Worm (Caenorhabditis elegans) whole organism, L4 larva: ENCODE results near the gene C49F5.5.

Experiments used
- aha-1 ChIP-seq: fragments of 150-350 bp; peaks from one replicate; lab custom pipeline; 2014; ENCODE audit warnings: missing biosample characterization, missing genetic modification characterization
- arid-1 ChIP-seq: fragments of 200-800 bp; sonication (Bioruptor generic); conservative IDR thresholded peaks from 2 replicates; pipeline ENCODE4 v1.3.6; 2022; ENCODE audit warnings: missing genetic modification reagents, missing genetic modification characterization, missing compliant biosample characterization
- ceh-20 ChIP-seq: fragments of 200-800 bp; sonication (Bioruptor generic); IDR thresholded peaks from 2 replicates; pipeline ENCODE4 v1.3.6; 2022; ENCODE audit warnings: missing genetic modification reagents, missing genetic modification characterization, missing compliant biosample characterization
- ceh-28 ChIP-seq: fragments of 150-350 bp; optimal IDR thresholded peaks from 2 replicates; lab custom pipeline; 2014; ENCODE audit warnings: missing biosample characterization, missing genetic modification reagents, missing genetic modification characterization
- ceh-32 ChIP-seq: sonication (generic microtip); optimal IDR thresholded peaks from 2 replicates; lab custom pipeline; 2016; ENCODE audit warnings: mild to moderate bottlenecking, missing genetic modification characterization, missing compliant biosample characterization; ENCODE audit not compliant: poor library complexity
- ctbp-1 ChIP-seq: fragments of 200-800 bp; sonication (Bioruptor generic); IDR thresholded peaks from 2 replicates; pipeline ENCODE4 v1.3.6; 2022; ENCODE audit warnings: missing genetic modification reagents, missing genetic modification characterization, missing compliant biosample characterization
- daf-16 ChIP-seq, 3 experiments: sonication (generic microtip); optimal IDR thresholded peaks; 2 replicates each; lab custom pipeline; 2016 to 2017; ENCODE audit warnings: missing genetic modification characterization in 3 of 3, missing genetic modification reagents in 3 of 3, mild to moderate bottlenecking in 2 of 3, missing compliant biosample characterization in 2 of 3, missing biosample characterization in 1 of 3, moderate library complexity in 1 of 3
- dmd-6 ChIP-seq: fragments of 200-800 bp; sonication (Bioruptor generic); IDR thresholded peaks from 2 replicates; pipeline ENCODE4 v1.3.6; 2022; ENCODE audit warnings: missing genetic modification reagents, missing genetic modification characterization, missing compliant biosample characterization
- dmd-9 ChIP-seq: fragments of 200-800 bp; sonication (Bioruptor generic); IDR thresholded peaks from 2 replicates; pipeline ENCODE4 v1.3.6; 2022; ENCODE audit warnings: missing genetic modification reagents, missing genetic modification characterization, missing compliant biosample characterization
- dpl-1 ChIP-seq: fragments of 150-350 bp; optimal IDR thresholded peaks from 2 replicates; lab custom pipeline; 2014; ENCODE audit warnings: missing biosample characterization, missing genetic modification reagents, missing genetic modification characterization
- dve-1 ChIP-seq: sonication (generic microtip); optimal IDR thresholded peaks from 2 replicates; lab custom pipeline; 2017; ENCODE audit warnings: antibody characterized with exemption, mild to moderate bottlenecking, missing genetic modification characterization, missing compliant biosample characterization; ENCODE audit not compliant: insufficient read depth
- egl-43 ChIP-seq: fragments of 200-800 bp; sonication (Bioruptor generic); IDR thresholded peaks from 2 replicates; pipeline ENCODE4 v1.3.6; 2022; ENCODE audit warnings: missing genetic modification reagents, missing genetic modification characterization, missing compliant biosample characterization
- fos-1 ChIP-seq: fragments of 150-350 bp; optimal IDR thresholded peaks from 2 replicates; lab custom pipeline; 2014; ENCODE audit warnings: missing biosample characterization, missing genetic modification characterization
- gei-8 ChIP-seq: fragments of 200-800 bp; sonication (Bioruptor generic); optimal IDR thresholded peaks from 2 replicates; lab custom pipeline; 2018; ENCODE audit warnings: mild to moderate bottlenecking, missing genetic modification characterization, missing compliant biosample characterization
- hif-1 ChIP-seq, 2 experiments: sonication (generic microtip); optimal IDR thresholded peaks; 2 replicates each; lab custom pipeline; 2016 to 2017; ENCODE audit warnings: missing compliant biosample characterization in 2 of 2, missing genetic modification characterization in 2 of 2, missing genetic modification reagents in 2 of 2, missing genotype in 2 of 2, mild to moderate bottlenecking in 1 of 2
- hlh-11 ChIP-seq: fragments of 200-800 bp; sonication (Bioruptor generic); optimal IDR thresholded peaks from 2 replicates; lab custom pipeline; 2018; ENCODE audit warnings: mild to moderate bottlenecking, missing genetic modification characterization, missing compliant biosample characterization
- hlh-30 ChIP-seq: sonication (generic microtip); optimal IDR thresholded peaks from 2 replicates; lab custom pipeline; 2017; ENCODE audit warnings: antibody characterized with exemption, mild to moderate bottlenecking, missing genetic modification characterization, missing compliant biosample characterization; ENCODE audit not compliant: insufficient read depth
- lim-7 ChIP-seq: fragments of 200-800 bp; sonication (Bioruptor generic); IDR thresholded peaks from 2 replicates; pipeline ENCODE4 v1.3.6; 2022; ENCODE audit warnings: missing genetic modification characterization, missing compliant biosample characterization
- lin-1 ChIP-seq: fragments of 200-800 bp; sonication (Bioruptor generic); IDR thresholded peaks from 2 replicates; pipeline ENCODE4 v1.3.6; 2022; ENCODE audit warnings: missing genetic modification reagents, missing genetic modification characterization, missing compliant biosample characterization
- lin-13 ChIP-seq: fragments of 150-350 bp; optimal IDR thresholded peaks from 2 replicates; lab custom pipeline; 2014; ENCODE audit warnings: missing biosample characterization, missing genetic modification reagents, missing genetic modification characterization
- lin-15B ChIP-seq: fragments of 150-350 bp; sonication (generic microtip); optimal IDR thresholded peaks from 3 replicates; lab custom pipeline; 2014; ENCODE audit warnings: missing biosample characterization, missing genetic modification characterization
- mdl-1 ChIP-seq, 2 experiments: fragments of 150-350 bp in 1 of 2; sonication (generic microtip) in 1 of 2; optimal IDR thresholded peaks; 2 replicates each; lab custom pipeline; 2014 to 2017; ENCODE audit warnings: missing biosample characterization in 2 of 2, missing genetic modification characterization in 2 of 2
- mep-1 ChIP-seq: fragments of 150-350 bp; sonication (generic microtip); optimal IDR thresholded peaks from 3 replicates; lab custom pipeline; 2014; ENCODE audit warnings: missing biosample characterization, missing genetic modification characterization
- nhr-10 ChIP-seq: fragments of 150-350 bp; optimal IDR thresholded peaks from 2 replicates; lab custom pipeline; 2014; ENCODE audit warnings: missing biosample characterization, missing genetic modification characterization
- nhr-102 ChIP-seq: sonication (generic microtip); optimal IDR thresholded peaks from 2 replicates; lab custom pipeline; 2016; ENCODE audit warnings: mild to moderate bottlenecking, missing genetic modification characterization, moderate library complexity, missing compliant biosample characterization
- nhr-237 ChIP-seq: sonication (generic microtip); optimal IDR thresholded peaks from 2 replicates; lab custom pipeline; 2017; ENCODE audit warnings: missing biosample characterization, missing genetic modification characterization
- nhr-28 ChIP-seq: fragments of 150-350 bp; optimal IDR thresholded peaks from 2 replicates; lab custom pipeline; 2014; ENCODE audit warnings: missing biosample characterization, missing genetic modification characterization
- nhr-42 ChIP-seq: fragments of 200-800 bp; sonication (Bioruptor generic); IDR thresholded peaks from 2 replicates; pipeline ENCODE4 v1.3.6; 2022; ENCODE audit warnings: missing genetic modification characterization, missing compliant biosample characterization
- nhr-48 ChIP-seq: sonication (generic microtip); optimal IDR thresholded peaks from 2 replicates; lab custom pipeline; 2016; ENCODE audit warnings: mild to moderate bottlenecking, missing genetic modification characterization, missing compliant biosample characterization
- nhr-76 ChIP-seq: fragments of 150-350 bp; optimal IDR thresholded peaks from 2 replicates; lab custom pipeline; 2014; ENCODE audit warnings: missing biosample characterization, missing genetic modification characterization
- nhr-77 ChIP-seq: fragments of 150-350 bp; optimal IDR thresholded peaks from 2 replicates; lab custom pipeline; 2014; ENCODE audit warnings: missing biosample characterization, missing genetic modification characterization
- php-3 ChIP-seq: fragments of 200-800 bp; sonication (Bioruptor generic); IDR thresholded peaks from 2 replicates; pipeline ENCODE4 v1.3.6; 2022; ENCODE audit warnings: missing genetic modification reagents, missing genetic modification characterization, missing compliant biosample characterization
- pqm-1 ChIP-seq: sonication (generic microtip); optimal IDR thresholded peaks from 2 replicates; lab custom pipeline; 2017; ENCODE audit warnings: missing biosample characterization, missing genetic modification characterization
- rbr-2 ChIP-seq: sonication (generic microtip); optimal IDR thresholded peaks from 2 replicates; lab custom pipeline; 2016; ENCODE audit warnings: missing genotype, missing genetic modification characterization, missing compliant biosample characterization
- sdz-12 ChIP-seq: fragments of 200-800 bp; sonication (Bioruptor generic); optimal IDR thresholded peaks from 2 replicates; lab custom pipeline; 2018; ENCODE audit warnings: mild to moderate bottlenecking, missing genetic modification characterization, missing compliant biosample characterization
- spr-1 ChIP-seq: sonication (generic microtip); optimal IDR thresholded peaks from 2 replicates; lab custom pipeline; 2016; ENCODE audit warnings: mild to moderate bottlenecking, missing genetic modification characterization, missing compliant biosample characterization
- tag-97 ChIP-seq: fragments of 200-800 bp; sonication (Bioruptor generic); IDR thresholded peaks from 2 replicates; pipeline ENCODE4 v1.3.6; 2022; ENCODE audit warnings: missing genetic modification characterization, missing compliant biosample characterization
- tra-1 ChIP-seq: fragments of 200-800 bp; sonication (Bioruptor generic); IDR thresholded peaks from 2 replicates; pipeline ENCODE4 v1.3.6; 2022; ENCODE audit warnings: missing genetic modification reagents, missing genetic modification characterization, missing compliant biosample characterization
- unc-62 ChIP-seq, 3 experiments: fragments of 150-350 bp in 1 of 3; sonication (generic microtip); optimal IDR thresholded peaks in 2 of 3; peaks in 1 of 3; 1 replicate in 1 of 3; 2 replicates in 2 of 3; lab custom pipeline; 2014 to 2017; ENCODE audit warnings: missing biosample characterization in 3 of 3, missing genetic modification characterization in 3 of 3, missing genetic modification reagents in 3 of 3, missing genotype in 1 of 3

Gene C49F5.5

DNA sequence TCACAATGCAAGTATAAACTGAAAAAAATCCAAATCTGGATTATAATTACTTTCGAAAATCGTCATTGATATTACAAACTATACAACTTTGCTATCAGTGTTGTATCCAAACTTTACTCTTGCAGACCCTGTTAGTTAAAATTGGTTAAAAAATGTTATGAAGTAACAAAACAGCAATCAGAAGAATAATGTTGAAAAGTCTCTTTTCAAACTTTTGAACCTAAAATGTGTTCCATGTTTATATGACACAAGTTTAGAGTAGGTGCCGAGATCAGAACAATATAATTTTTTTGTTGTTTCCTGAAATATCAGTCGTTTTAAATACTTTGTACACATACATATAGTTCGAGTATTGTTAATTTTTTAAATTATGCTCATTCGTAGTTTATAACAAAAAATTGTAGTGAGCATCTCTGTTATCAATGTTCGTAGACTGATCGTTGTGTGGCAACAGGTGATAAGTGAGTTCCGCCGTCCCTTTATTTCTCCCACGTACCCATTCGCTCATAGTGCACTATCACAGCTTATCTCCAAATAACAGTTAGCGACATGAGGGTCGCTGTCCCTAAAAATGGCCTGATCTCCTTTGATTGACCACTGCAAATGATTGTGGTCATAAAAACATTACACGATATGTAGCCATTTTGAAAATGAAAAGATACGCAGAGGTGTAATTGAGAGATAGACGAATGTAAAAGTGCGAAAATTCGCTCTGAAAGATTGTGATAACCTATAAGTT lies 23.8 kb upstream of the C49F5.5 start (continued):
- TF ChIP-seq nhr-102 (peak; percentile 63), dpl-1 (GFP tag; lab: Kevin White, UChicago) (no peak), mdl-1 (tag; optimal IDR thresholded peaks at IDR 0.05; lab: Kevin White, UChicago) (peak in 1 of 2 experiments; percentile 35), ceh-28 (no peak), daf-16 (GFP tag; optimal IDR thresholded peaks at IDR 0.05; lab: Kevin White, UChicago) (no peak), daf-16 (tag; optimal IDR thresholded peaks at IDR 0.05; lab: Kevin White, UChicago) (peak; percentile 74), tag-97 (no peak), tra-1 (GFP tag; lab: Robert Waterston, UW) (peak; percentile 71; the same call in 1 of the 2 replicates), hlh-11 (tag; lab: Kevin White, UChicago) (peak; percentile 86), nhr-42 (GFP tag; lab: Robert Waterston, UW) (0 out of 2 replicates have a peak, but pooled peaks have one; percentile 16), nhr-10 (tag; lab: Kevin White, UChicago) (no peak), nhr-237 (tag; lab: Kevin White, UChicago) (no peak), sdz-12 (GFP tag; lab: Kevin White, UChicago) (no peak), ceh-32 (tag; lab: Kevin White, UChicago) (no peak), lim-7 (no peak), lin-15B (tag; lab: Kevin White, UChicago) (no peak), spr-1 (tag; lab: Kevin White, UChicago) (no peak), lin-1 (GFP tag; lab: Robert Waterston, UW) (0 out of 2 replicates have a peak, but pooled peaks have one; percentile 39), nhr-76 (tag; lab: Kevin White, UChicago) (no peak), nhr-28 (tag; lab: Kevin White, UChicago) (peak; percentile 96), unc-62 (GFP tag; optimal IDR thresholded peaks at IDR 0.05 in 1 of 2; lab: Kevin White, UChicago) (no peak), unc-62 (tag; optimal IDR thresholded peaks at IDR 0.05; lab: Kevin White, UChicago) (no peak), dmd-9 (GFP tag; lab: Robert Waterston, UW) (no peak), gei-8 (GFP tag; lab: Kevin White, UChicago) (no peak), lin-13 (GFP tag; lab: Kevin White, UChicago) (no peak), ctbp-1 (GFP tag; lab: Robert Waterston, UW) (no peak), hif-1 (tag; optimal IDR thresholded peaks at IDR 0.05; lab: Kevin White, UChicago) (peak in 1 of 2 experiments; percentile 40), egl-43 (GFP tag; lab: Robert Waterston, UW) (no peak), rbr-2 (tag; lab: Kevin White, UChicago) (no peak), fos-1 (tag; lab: Kevin White, UChicago) (no peak), nhr-77 (tag; lab: Kevin White, UChicago) (no peak)
- TF ChIP-seq, all 104 proteins: peak for 22

DNA sequence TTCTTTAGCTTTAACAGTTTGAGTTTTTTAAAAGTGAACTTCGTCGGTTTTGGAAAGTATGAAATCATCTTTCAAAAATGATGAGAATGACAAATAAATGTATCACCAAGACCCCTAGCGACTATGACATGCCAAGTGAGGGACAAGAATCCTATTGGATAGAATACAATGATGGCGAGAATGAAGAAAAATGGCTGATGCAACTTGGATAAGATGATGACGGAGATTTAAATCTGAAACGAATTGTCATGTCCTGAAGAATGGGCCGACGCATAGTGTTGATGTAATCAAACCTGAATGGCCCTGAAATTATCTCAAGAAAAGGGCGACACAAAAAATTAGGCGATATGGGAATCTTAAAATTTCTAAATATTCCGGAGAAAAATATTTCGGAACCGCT lies 22.3 kb upstream of the C49F5.5 start:
- TF ChIP-seq aha-1 (tag; lab: Kevin White, UChicago) (peak; percentile 53), php-3 (GFP tag; lab: Robert Waterston, UW) (no peak)

DNA sequence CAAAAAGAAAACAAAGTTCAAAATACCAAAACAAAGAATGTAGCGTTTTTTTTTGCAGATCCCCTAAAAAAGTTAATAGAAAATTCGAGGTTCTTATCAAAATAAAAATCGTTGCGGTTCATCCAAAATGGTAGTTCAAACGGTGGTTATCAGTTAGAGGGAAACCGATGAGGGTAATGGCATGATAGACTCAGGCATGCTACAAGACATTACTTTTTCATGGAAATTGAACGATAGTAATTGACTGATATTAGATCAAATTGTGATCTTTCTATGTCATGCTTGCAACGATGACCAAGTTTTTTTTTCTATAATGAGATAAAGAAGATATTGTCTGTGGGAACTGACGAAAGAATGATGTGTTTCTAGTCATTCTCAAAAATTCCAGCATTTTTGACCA lies 21.4 kb upstream of the C49F5.5 start:
- TF ChIP-seq daf-16 (GFP tag; optimal IDR thresholded peaks at IDR 0.05; lab: Kevin White, UChicago): no peak
- TF ChIP-seq daf-16 (tag; optimal IDR thresholded peaks at IDR 0.05; lab: Kevin White, UChicago): peak; percentile 76
- peak; percentile 81 for TF ChIP-seq php-3 (GFP tag; lab: Robert Waterston, UW)
- TF ChIP-seq ceh-32 (tag; lab: Kevin White, UChicago): no peak
- no peak for TF ChIP-seq lim-7
- peak; percentile 87 for TF ChIP-seq dmd-6 (GFP tag; lab: Robert Waterston, UW)
- TF ChIP-seq pqm-1 (tag; lab: Kevin White, UChicago): peak; percentile 91
- TF ChIP-seq lin-15B (tag; lab: Kevin White, UChicago): no peak
- peak; percentile 32 for TF ChIP-seq nhr-77 (tag; lab: Kevin White, UChicago)
- peak; percentile 75 for TF ChIP-seq dve-1 (tag; lab: Kevin White, UChicago)
- no peak for TF ChIP-seq lin-1 (GFP tag; lab: Robert Waterston, UW)
- TF ChIP-seq hif-1 (tag; optimal IDR thresholded peaks at IDR 0.05; lab: Kevin White, UChicago): peak in 1 of 2 experiments; percentile 81
- TF ChIP-seq ceh-20 (GFP tag; lab: Robert Waterston, UW): 0 out of 2 replicates have a peak, but pooled peaks have one; percentile 16
- TF ChIP-seq mep-1 (tag; lab: Kevin White, UChicago): peak; percentile 7
- TF ChIP-seq hlh-11 (tag; lab: Kevin White, UChicago): peak; percentile 78
- no peak for TF ChIP-seq gei-8 (GFP tag; lab: Kevin White, UChicago)
- peak; percentile 90 for TF ChIP-seq tra-1 (GFP tag; lab: Robert Waterston, UW)
- peak; percentile 50 for TF ChIP-seq nhr-48
- TF ChIP-seq nhr-102: peak; percentile 44
- TF ChIP-seq hlh-30 (tag; lab: Kevin White, UChicago): peak; percentile 15
- peak in 1 of 2 experiments; percentile 62 for TF ChIP-seq mdl-1 (tag; optimal IDR thresholded peaks at IDR 0.05; lab: Kevin White, UChicago)
- peak; percentile 95 for TF ChIP-seq nhr-28 (tag; lab: Kevin White, UChicago)
- TF ChIP-seq arid-1 (GFP tag; lab: Robert Waterston, UW): no peak
- TF ChIP-seq aha-1 (tag; lab: Kevin White, UChicago): peak; percentile 40
